Fruit fly (Drosophila melanogaster) whole organism, embryonic: ENCODE data around the gene ND-39.

Experiments
- Antp ChIP-seq: fragments of 200-800 bp; sonication (Bioruptor generic); optimal IDR thresholded peaks from 3 replicates; lab custom pipeline; 2016; ENCODE audit warnings: missing biosample characterization, missing genetic modification characterization
- CG13894 ChIP-seq: fragments of 200-800 bp; sonication (Bioruptor generic); optimal IDR thresholded peaks from 3 replicates; lab custom pipeline; 2018; ENCODE audit warnings: missing biosample characterization, mild to moderate bottlenecking, missing genetic modification characterization, moderate library complexity
- CG1603 ChIP-seq: fragments of 200-800 bp; sonication (Bioruptor generic); optimal IDR thresholded peaks from 2 replicates; lab custom pipeline; 2019; ENCODE audit warnings: missing biosample characterization, mild to moderate bottlenecking, missing genetic modification characterization, moderate library complexity
- CG16779 ChIP-seq: fragments of 200-800 bp; sonication (Bioruptor generic); IDR thresholded peaks from 2 replicates; pipeline ENCODE4 v1.3.6; 2022; ENCODE audit warnings: missing biosample characterization, missing genetic modification characterization
- CG16815 ChIP-seq: fragments of 200-800 bp; sonication (Bioruptor generic); optimal IDR thresholded peaks from 3 replicates; lab custom pipeline; 2017; ENCODE audit warnings: missing biosample characterization, mild to moderate bottlenecking, missing genetic modification characterization
- CG16863 ChIP-seq: fragments of 200-800 bp; sonication (Bioruptor generic); optimal IDR thresholded peaks from 3 replicates; lab custom pipeline; 2016; ENCODE audit warnings: missing biosample characterization, missing genetic modification characterization
- CG1792 ChIP-seq: fragments of 200-800 bp; sonication (Bioruptor generic); optimal IDR thresholded peaks from 2 replicates; lab custom pipeline; 2016; ENCODE audit warnings: missing biosample characterization, missing genetic modification characterization
- CG1832 ChIP-seq: fragments of 200-800 bp; sonication (Bioruptor generic); optimal IDR thresholded peaks from 2 replicates; lab custom pipeline; 2017; ENCODE audit warnings: missing biosample characterization, mild to moderate bottlenecking, missing genetic modification characterization, inconsistent platforms
- CG18599 ChIP-seq: fragments of 200-800 bp; sonication (Bioruptor generic); optimal IDR thresholded peaks from 3 replicates; lab custom pipeline; 2017; ENCODE audit warnings: missing biosample characterization, missing genetic modification characterization, mild to moderate bottlenecking, moderate library complexity, missing genetic modification reagents
- CG32772 ChIP-seq: fragments of 200-800 bp; sonication (Bioruptor generic); IDR thresholded peaks from 2 replicates; pipeline ENCODE4 v1.3.6; 2022; ENCODE audit warnings: missing biosample characterization, missing genetic modification characterization
- CG33557 ChIP-seq: fragments of 200-800 bp; sonication (Bioruptor generic); optimal IDR thresholded peaks from 2 replicates; lab custom pipeline; 2019; ENCODE audit warnings: missing biosample characterization, mild to moderate bottlenecking, missing genetic modification characterization, moderate library complexity
- CG3407 ChIP-seq: fragments of 200-800 bp; sonication (Bioruptor generic); optimal IDR thresholded peaks from 2 replicates; lab custom pipeline; 2018; ENCODE audit warnings: missing biosample characterization, mild to moderate bottlenecking, missing genetic modification characterization
- CG3726 ChIP-seq: fragments of 200-800 bp; sonication (Bioruptor generic); IDR thresholded peaks from 3 replicates; pipeline ENCODE4, ENCODE4 v1.3.6; 2022; ENCODE audit warnings: missing biosample characterization, missing genetic modification characterization
- CG3838 ChIP-seq: fragments of 200-800 bp; sonication (Bioruptor generic); optimal IDR thresholded peaks from 3 replicates; lab custom pipeline; 2016; ENCODE audit warnings: missing biosample characterization, missing genetic modification characterization
- CG3995 ChIP-seq: fragments of 200-800 bp; sonication (Bioruptor generic); optimal IDR thresholded peaks from 3 replicates; lab custom pipeline; 2016; ENCODE audit warnings: missing biosample characterization, missing genetic modification characterization
- CG4424 ChIP-seq: fragments of 200-800 bp; sonication (Bioruptor generic); optimal IDR thresholded peaks from 3 replicates; lab custom pipeline; 2016; ENCODE audit warnings: missing biosample characterization, missing genetic modification characterization
- CG4707 ChIP-seq: fragments of 200-800 bp; sonication (Bioruptor generic); optimal IDR thresholded peaks from 2 replicates; lab custom pipeline; 2018; ENCODE audit warnings: missing biosample characterization, mild to moderate bottlenecking, missing genetic modification characterization, moderate library complexity
- CG5245 ChIP-seq: fragments of 200-800 bp; sonication (Bioruptor generic); optimal IDR thresholded peaks from 3 replicates; lab custom pipeline; 2016; ENCODE audit warnings: missing biosample characterization, missing genetic modification characterization
- CG7963 ChIP-seq: fragments of 200-800 bp; sonication (Bioruptor generic); IDR thresholded peaks from 3 replicates; pipeline ENCODE4 v1.3.6; 2022; ENCODE audit warnings: missing biosample characterization, missing genetic modification characterization; ENCODE audit not compliant: partially characterized antibody
- CG8089 ChIP-seq: fragments of 200-800 bp; sonication (Bioruptor generic); optimal IDR thresholded peaks from 3 replicates; lab custom pipeline; 2016; ENCODE audit warnings: missing biosample characterization, missing genetic modification characterization
- CG8281 ChIP-seq: fragments of 200-800 bp; sonication (Bioruptor generic); optimal IDR thresholded peaks from 2 replicates; lab custom pipeline; 2018; ENCODE audit warnings: missing biosample characterization, mild to moderate bottlenecking, missing genetic modification characterization, moderate library complexity
- CG8359 ChIP-seq: fragments of 200-800 bp; sonication (Bioruptor generic); optimal IDR thresholded peaks from 2 replicates; lab custom pipeline; 2017; ENCODE audit warnings: missing biosample characterization, mild to moderate bottlenecking, missing genetic modification characterization, borderline replicate concordance
- CG8478 ChIP-seq: fragments of >200 bp; optimal IDR thresholded peaks from 2 replicates; lab custom pipeline; 2018
- D19B ChIP-seq: fragments of 200-800 bp; sonication (Bioruptor generic); optimal IDR thresholded peaks from 2 replicates; lab custom pipeline; 2017; ENCODE audit warnings: missing biosample characterization, mild to moderate bottlenecking, missing genetic modification characterization
- Dip2 ChIP-seq: fragments of 200-800 bp; sonication (Bioruptor generic); IDR thresholded peaks from 2 replicates; pipeline ENCODE4 v1.3.6; 2022; ENCODE audit warnings: missing biosample characterization, missing genetic modification characterization
- ERR ChIP-seq: fragments of 200-800 bp; sonication (Bioruptor generic); optimal IDR thresholded peaks from 2 replicates; lab custom pipeline; 2016; ENCODE audit warnings: missing biosample characterization, missing genetic modification characterization
- Hand ChIP-seq: fragments of 200-800 bp; sonication (Bioruptor generic); optimal IDR thresholded peaks from 2 replicates; lab custom pipeline; 2017; ENCODE audit warnings: mild to moderate bottlenecking, missing biosample characterization, missing genetic modification reagents, missing genetic modification characterization
- Hmr ChIP-seq: fragments of 200-800 bp; sonication (Bioruptor generic); optimal IDR thresholded peaks from 3 replicates; lab custom pipeline; 2017; ENCODE audit warnings: mild to moderate bottlenecking, missing biosample characterization, missing genetic modification reagents, missing genetic modification characterization
- Nf-YB ChIP-seq: fragments of 200-800 bp; sonication (Bioruptor generic); optimal IDR thresholded peaks from 3 replicates; lab custom pipeline; 2019; ENCODE audit warnings: missing biosample characterization, mild to moderate bottlenecking, missing genetic modification characterization, moderate library complexity
- Six4 ChIP-seq: fragments of 200-800 bp; sonication (Bioruptor generic); optimal IDR thresholded peaks from 2 replicates; lab custom pipeline; 2016; ENCODE audit warnings: missing biosample characterization, missing genetic modification characterization
- chif ChIP-seq, 2 experiments: fragments of 200-800 bp; sonication (Bioruptor generic); optimal IDR thresholded peaks; 3 replicates each; lab custom pipeline; 2016; ENCODE audit warnings: missing biosample characterization in 2 of 2, missing genetic modification characterization in 2 of 2
- chm ChIP-seq: fragments of 200-800 bp; sonication (Bioruptor generic); IDR thresholded peaks from 2 replicates; pipeline ENCODE4 v1.3.6; 2022; ENCODE audit warnings: missing biosample characterization, missing genetic modification characterization
- ci ChIP-seq: fragments of 200-800 bp; sonication (Bioruptor generic); IDR thresholded peaks from 3 replicates; pipeline ENCODE4 v1.3.6; 2022; ENCODE audit warnings: missing biosample characterization, missing genetic modification characterization
- dmrt99B ChIP-seq: fragments of 200-800 bp; sonication (Bioruptor generic); optimal IDR thresholded peaks from 2 replicates; lab custom pipeline; 2018; ENCODE audit warnings: missing biosample characterization, mild to moderate bottlenecking, missing genetic modification characterization, moderate library complexity
- fd102C ChIP-seq: fragments of 200-800 bp; sonication (Bioruptor generic); optimal IDR thresholded peaks from 2 replicates; lab custom pipeline; 2018; ENCODE audit warnings: missing biosample characterization, mild to moderate bottlenecking, missing genetic modification characterization, moderate library complexity
- gsb-n ChIP-seq: fragments of 200-800 bp; sonication (Bioruptor generic); optimal IDR thresholded peaks from 3 replicates; lab custom pipeline; 2018; ENCODE audit warnings: missing biosample characterization, mild to moderate bottlenecking, missing genetic modification characterization
- ham ChIP-seq: fragments of 200-800 bp; sonication (Bioruptor generic); IDR thresholded peaks from 2 replicates; pipeline ENCODE4 v1.3.6; 2022; ENCODE audit warnings: missing biosample characterization, missing genetic modification characterization
- luna ChIP-seq: fragments of 200-800 bp; sonication (Bioruptor generic); optimal IDR thresholded peaks from 2 replicates; lab custom pipeline; 2016; ENCODE audit warnings: missing biosample characterization, missing genetic modification characterization
- nerfin-2 ChIP-seq: fragments of 200-800 bp; sonication (Bioruptor generic); IDR thresholded peaks from 2 replicates; pipeline ENCODE4 v1.3.6; 2022; ENCODE audit warnings: missing biosample characterization, missing genetic modification characterization; ENCODE audit not compliant: partially characterized antibody
- prd ChIP-seq, 3 experiments: fragments of >200 bp in 2 of 3; fragments of 200-800 bp in 1 of 3; sonication (Bioruptor generic) in 1 of 3; optimal IDR thresholded peaks in 2 of 3; IDR thresholded peaks in 1 of 3; 2 replicates in 2 of 3; 3 replicates in 1 of 3; pipeline versions ENCODE4 v1.3.6 to Lab custom; 2017 to 2022; ENCODE audit warnings: missing biosample characterization in 1 of 3, missing genetic modification characterization in 1 of 3
- scrt ChIP-seq: fragments of 200-800 bp; sonication (Bioruptor generic); optimal IDR thresholded peaks from 2 replicates; lab custom pipeline; 2018; ENCODE audit warnings: missing biosample characterization, mild to moderate bottlenecking, missing genetic modification characterization, moderate library complexity
- sd ChIP-seq: fragments of 200-800 bp; sonication (Bioruptor generic); optimal IDR thresholded peaks from 3 replicates; lab custom pipeline; 2018; ENCODE audit warnings: missing biosample characterization, mild to moderate bottlenecking, missing genetic modification characterization, moderate library complexity
- slp2 ChIP-seq: fragments of 200-800 bp; sonication (Bioruptor generic); optimal IDR thresholded peaks from 2 replicates; lab custom pipeline; 2016; ENCODE audit warnings: missing biosample characterization, missing genetic modification characterization
- ssp ChIP-seq: fragments of 200-800 bp; sonication (Bioruptor generic); IDR thresholded peaks from 2 replicates; pipeline ENCODE4 v1.3.6; 2022; ENCODE audit warnings: missing biosample characterization, missing genetic modification characterization
- tin ChIP-seq: fragments of 200-800 bp; sonication (Bioruptor generic); optimal IDR thresholded peaks from 3 replicates; lab custom pipeline; 2016; ENCODE audit warnings: missing biosample characterization, missing genetic modification characterization
- tll ChIP-seq, 2 experiments: fragments of 200-800 bp in 1 of 2; fragments of >200 bp in 1 of 2; sonication (Bioruptor generic) in 1 of 2; optimal IDR thresholded peaks; 2 replicates each; lab custom pipeline; 2017 to 2019; ENCODE audit warnings: missing biosample characterization in 2 of 2, missing genetic modification characterization in 2 of 2, mild to moderate bottlenecking in 1 of 2, moderate library complexity in 1 of 2
- tna ChIP-seq: fragments of 200-800 bp; sonication (Bioruptor generic); IDR thresholded peaks from 2 replicates; pipeline ENCODE4 v1.3.6; 2022; ENCODE audit warnings: missing biosample characterization, missing genetic modification characterization; ENCODE audit not compliant: partially characterized antibody
- trem ChIP-seq: fragments of 200-800 bp; optimal IDR thresholded peaks from 3 replicates; lab custom pipeline; 2019; ENCODE audit warnings: missing biosample characterization, mild to moderate bottlenecking, missing genetic modification characterization, moderate library complexity
- zen2 ChIP-seq: fragments of 200-800 bp; sonication (Bioruptor generic); IDR thresholded peaks from 3 replicates; pipeline ENCODE4 v1.3.6; 2022; ENCODE audit warnings: missing biosample characterization, missing genetic modification characterization; ENCODE audit not compliant: partially characterized antibody
- zfh2 ChIP-seq: fragments of 200-800 bp; sonication (Bioruptor generic); optimal IDR thresholded peaks from 2 replicates; lab custom pipeline; 2016; ENCODE audit warnings: missing biosample characterization, missing genetic modification characterization

Gene ND-39

DNA sequence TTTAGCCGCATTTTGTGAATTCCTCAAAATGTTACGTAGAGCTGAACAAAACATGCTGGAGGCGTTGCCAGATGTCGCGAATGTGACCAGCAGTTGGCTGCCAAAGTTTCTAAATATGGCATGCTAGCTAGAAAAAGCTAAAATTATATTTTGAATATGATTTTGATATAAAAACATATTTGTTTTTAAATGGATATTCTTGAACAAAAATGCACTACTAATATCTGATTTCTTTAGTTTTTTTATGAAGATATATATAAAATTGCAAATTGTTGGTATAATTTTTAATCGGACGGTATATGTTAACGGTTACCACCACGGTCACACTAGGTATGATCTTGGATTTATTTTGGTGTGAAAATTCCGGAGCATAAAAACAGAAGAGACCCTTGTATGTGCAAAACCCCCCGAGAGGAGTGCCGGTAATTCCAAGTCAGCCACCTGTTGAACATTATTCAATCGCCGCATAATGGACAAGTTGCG, 28.8 kb downstream of the ND-39 start, which contains the start of the genes mTerf3 and CG5104 (continued):
- TF ChIP-seq CG3838 (no peak), CG13894 (tag; lab: Kevin White, UChicago) (no peak), tna (GFP tag; lab: Robert Waterston, UW) (no peak), Hand (GFP tag; lab: Kevin White, UChicago) (no peak), CG3726 (GFP tag; lab: Robert Waterston, UW) (no peak), CG5245 (no peak), CG16815 (GFP tag; lab: Kevin White, UChicago) (no peak), nerfin-2 (no peak), Dip2 (no peak), CG16779 (GFP tag; lab: Robert Waterston, UW) (no peak), CG8281 (no peak), CG1603 (tag; lab: Kevin White, UChicago) (peak; percentile 29), ssp (no peak), scrt (GFP tag; lab: Kevin White, UChicago) (no peak), CG16863 (no peak), tll (GFP tag; optimal IDR thresholded peaks at IDR 0.05; lab: Kevin White, UChicago) (no peak), CG18599 (GFP tag; lab: Kevin White, UChicago) (no peak), prd (optimal IDR thresholded peaks at IDR 0.05; lab: Kevin White, UChicago) (no peak), prd (GFP tag; IDR thresholded peaks at IDR 0.05; lab: Robert Waterston, UW) (peak; percentile 33; the same call in 1 of the 3 replicates), zfh2 (GFP tag; lab: Kevin White, UChicago) (no peak), CG8359 (GFP tag; lab: Kevin White, UChicago) (no peak), CG1792 (no peak), trem (tag; lab: Kevin White, UChicago) (peak; percentile 57), Nf-YB (no peak), chif (GFP tag; optimal IDR thresholded peaks at IDR 0.05; lab: Kevin White, UChicago) (no peak), dmrt99B (tag; lab: Kevin White, UChicago) (no peak), Hmr (GFP tag; lab: Kevin White, UChicago) (no peak), CG8089 (GFP tag; lab: Kevin White, UChicago) (no peak), Antp (GFP tag; lab: Kevin White, UChicago) (no peak), CG4424 (GFP tag; lab: Kevin White, UChicago) (peak; percentile 3), D19B (GFP tag; lab: Kevin White, UChicago) (no peak), gsb-n (tag; lab: Kevin White, UChicago) (peak; percentile 3), chm (GFP tag; lab: Robert Waterston, UW) (no peak), CG7963 (no peak), CG32772 (GFP tag; lab: Robert Waterston, UW) (no peak), CG33557 (no peak), CG4707 (GFP tag; lab: Kevin White, UChicago) (no peak), luna (GFP tag; lab: Kevin White, UChicago) (no peak), slp2 (GFP tag; lab: Kevin White, UChicago) (no peak), CG8478 (lab: Kevin White, UChicago) (no peak), CG1832 (no peak), ham (no peak), sd (peak; percentile 86), CG3995 (peak; percentile 30), ci (GFP tag; lab: Robert Waterston, UW) (no peak), fd102C (GFP tag; lab: Kevin White, UChicago) (no peak), ERR (no peak), tin (GFP tag; lab: Kevin White, UChicago) (peak; percentile 22), zen2 (GFP tag; lab: Robert Waterston, UW) (no peak), CG3407 (GFP tag; lab: Kevin White, UChicago) (no peak), Six4 (no peak)
